Fruit fly (Drosophila melanogaster) whole organism, prepupa: ENCODE results near the gene CG14282.

ENCODE experiments used
- Blimp-1 ChIP-seq: fragments of 200-800 bp; sonication (Bioruptor generic); optimal IDR thresholded peaks from 3 replicates; lab custom pipeline; 2017; ENCODE audit warnings: missing biosample characterization, missing genetic modification characterization, mild to moderate bottlenecking, moderate library complexity, missing genetic modification reagents
- CG10669 ChIP-seq: fragments of 200-800 bp; sonication (Bioruptor generic); optimal IDR thresholded peaks from 3 replicates; lab custom pipeline; 2018; ENCODE audit warnings: missing biosample characterization, mild to moderate bottlenecking, missing genetic modification characterization, moderate library complexity
- CG11294 ChIP-seq: fragments of 200-800 bp; sonication (Bioruptor generic); IDR thresholded peaks from 2 replicates; pipeline ENCODE4 v1.3.6; 2022; ENCODE audit warnings: missing biosample characterization, missing genetic modification characterization
- CG11762 ChIP-seq: fragments of 200-800 bp; sonication (Bioruptor generic); optimal IDR thresholded peaks from 3 replicates; lab custom pipeline; 2016; ENCODE audit warnings: missing biosample characterization, missing genetic modification characterization; ENCODE audit not compliant: insufficient read depth
- CG1621 ChIP-seq: fragments of 200-800 bp; sonication (Bioruptor generic); optimal IDR thresholded peaks from 3 replicates; lab custom pipeline; 2018; ENCODE audit warnings: missing biosample characterization, mild to moderate bottlenecking, missing genetic modification characterization
- CG16779 ChIP-seq: fragments of 200-800 bp; sonication (Bioruptor generic); optimal IDR thresholded peaks from 3 replicates; lab custom pipeline; 2017; ENCODE audit warnings: missing biosample characterization, mild to moderate bottlenecking, missing genetic modification characterization
- CG31627 ChIP-seq: fragments of 200-800 bp; sonication (Bioruptor generic); optimal IDR thresholded peaks from 3 replicates; lab custom pipeline; 2016; ENCODE audit warnings: missing biosample characterization, missing genetic modification characterization
- CG34406 ChIP-seq: fragments of 200-800 bp; sonication (Bioruptor generic); optimal IDR thresholded peaks from 3 replicates; lab custom pipeline; 2016; ENCODE audit warnings: missing biosample characterization, missing genetic modification characterization
- CG3919 ChIP-seq: fragments of 200-800 bp; sonication (Bioruptor generic); optimal IDR thresholded peaks from 3 replicates; lab custom pipeline; 2016; ENCODE audit warnings: missing biosample characterization, missing genetic modification characterization
- CG6163 ChIP-seq: fragments of 200-800 bp; sonication (Bioruptor generic); IDR thresholded peaks from 3 replicates; pipeline ENCODE4 v1.3.6; 2022; ENCODE audit warnings: missing biosample characterization, missing genetic modification characterization
- CG6792 ChIP-seq: fragments of 200-800 bp; sonication (Bioruptor generic); optimal IDR thresholded peaks from 3 replicates; lab custom pipeline; 2016; ENCODE audit warnings: missing biosample characterization, missing genetic modification characterization
- CG6808 ChIP-seq: fragments of 200-800 bp; sonication (Bioruptor generic); optimal IDR thresholded peaks from 3 replicates; lab custom pipeline; 2017; ENCODE audit warnings: missing biosample characterization, missing genetic modification characterization, mild to moderate bottlenecking, moderate library complexity, missing genetic modification reagents
- CG6854 ChIP-seq: fragments of 200-800 bp; sonication (Bioruptor generic); optimal IDR thresholded peaks from 2 replicates; lab custom pipeline; 2017; ENCODE audit warnings: missing biosample characterization, mild to moderate bottlenecking, missing genetic modification characterization
- CG7368 ChIP-seq: fragments of 200-800 bp; sonication (Bioruptor generic); optimal IDR thresholded peaks from 3 replicates; lab custom pipeline; 2016; ENCODE audit warnings: missing biosample characterization, missing genetic modification characterization
- CG8119 ChIP-seq: fragments of 200-800 bp; sonication (Bioruptor generic); IDR thresholded peaks from 3 replicates; pipeline ENCODE4 v1.3.6; 2022; ENCODE audit warnings: missing biosample characterization, missing genetic modification characterization
- CG8632 ChIP-seq: fragments of 200-800 bp; sonication (Bioruptor generic); optimal IDR thresholded peaks from 3 replicates; lab custom pipeline; 2016; ENCODE audit warnings: missing biosample characterization, missing genetic modification characterization
- CG9139 ChIP-seq: fragments of 200-800 bp; sonication (Bioruptor generic); optimal IDR thresholded peaks from 3 replicates; lab custom pipeline; 2017; ENCODE audit warnings: missing biosample characterization, mild to moderate bottlenecking, missing genetic modification characterization
- Eip75B ChIP-seq: fragments of 200-800 bp; sonication (Bioruptor generic); optimal IDR thresholded peaks from 3 replicates; lab custom pipeline; 2016; ENCODE audit warnings: missing biosample characterization, missing genetic modification characterization
- Eip78C ChIP-seq: fragments of 200-800 bp; sonication (Bioruptor generic); peaks from one replicate; lab custom pipeline; 2016; ENCODE audit warnings: missing biosample characterization, missing genetic modification characterization
- Eip93F ChIP-seq: fragments of 200-800 bp; sonication (Bioruptor generic); optimal IDR thresholded peaks from 2 replicates; lab custom pipeline; 2016; ENCODE audit warnings: missing biosample characterization, mild to moderate bottlenecking, missing genetic modification characterization
- Ets21C ChIP-seq: fragments of 200-800 bp; sonication (Bioruptor generic); optimal IDR thresholded peaks from 3 replicates; lab custom pipeline; 2016; ENCODE audit warnings: missing biosample characterization, missing genetic modification characterization
- Ets96B ChIP-seq: fragments of 200-800 bp; optimal IDR thresholded peaks from 2 replicates; lab custom pipeline; 2019; ENCODE audit warnings: missing biosample characterization, mild to moderate bottlenecking, missing genetic modification characterization, moderate library complexity
- Gug ChIP-seq: fragments of 200-800 bp; sonication (Bioruptor generic); IDR thresholded peaks from 2 replicates; pipeline ENCODE4 v1.3.6; 2022; ENCODE audit warnings: missing biosample characterization, missing genetic modification characterization
- Hr38 ChIP-seq: sonication (Bioruptor generic); optimal IDR thresholded peaks from 2 replicates; lab custom pipeline; 2016; ENCODE audit warnings: missing biosample characterization, missing genetic modification characterization
- Hr39 ChIP-seq: fragments of 200-800 bp; sonication (Bioruptor generic); optimal IDR thresholded peaks from 2 replicates; lab custom pipeline; 2016; ENCODE audit warnings: missing biosample characterization, missing genetic modification characterization
- Lpt ChIP-seq: fragments of 200-800 bp; sonication (Bioruptor generic); optimal IDR thresholded peaks from 3 replicates; lab custom pipeline; 2016; ENCODE audit warnings: missing biosample characterization, missing genetic modification characterization
- Sox14 ChIP-seq: fragments of 200-800 bp; sonication (Bioruptor generic); optimal IDR thresholded peaks from 3 replicates; lab custom pipeline; 2016; ENCODE audit warnings: missing biosample characterization, missing genetic modification characterization
- Sox15 ChIP-seq: fragments of 200-800 bp; sonication (Bioruptor generic); optimal IDR thresholded peaks from 3 replicates; lab custom pipeline; 2016; ENCODE audit warnings: missing biosample characterization, missing genetic modification characterization
- acj6 ChIP-seq: fragments of 200-800 bp; sonication (Bioruptor generic); optimal IDR thresholded peaks from 3 replicates; lab custom pipeline; 2016; ENCODE audit warnings: missing biosample characterization, missing genetic modification characterization
- dac ChIP-seq: fragments of 200-800 bp; sonication (Bioruptor generic); optimal IDR thresholded peaks from 2 replicates; lab custom pipeline; 2017; ENCODE audit warnings: missing biosample characterization, mild to moderate bottlenecking, missing genetic modification characterization
- eg ChIP-seq: fragments of 200-800 bp; sonication (Bioruptor generic); IDR thresholded peaks from 3 replicates; pipeline ENCODE4 v1.3.6; 2022; ENCODE audit warnings: missing biosample characterization, missing genetic modification characterization
- esn ChIP-seq: fragments of 200-800 bp; sonication (Bioruptor generic); optimal IDR thresholded peaks from 2 replicates; lab custom pipeline; 2016; ENCODE audit warnings: missing biosample characterization, mild to moderate bottlenecking, missing genetic modification characterization, moderate library complexity
- fd59A ChIP-seq: fragments of 200-800 bp; sonication (Bioruptor generic); optimal IDR thresholded peaks from 2 replicates; lab custom pipeline; 2017; ENCODE audit warnings: missing biosample characterization, mild to moderate bottlenecking, missing genetic modification characterization, missing genetic modification reagents
- fd85E ChIP-seq: fragments of 200-800 bp; sonication (Bioruptor generic); optimal IDR thresholded peaks from 3 replicates; lab custom pipeline; 2016; ENCODE audit warnings: missing biosample characterization, missing genetic modification characterization
- lz ChIP-seq: fragments of 200-800 bp; sonication (Bioruptor generic); optimal IDR thresholded peaks from 3 replicates; lab custom pipeline; 2016; ENCODE audit warnings: missing biosample characterization, missing genetic modification characterization
- pdm3 ChIP-seq: fragments of 200-800 bp; sonication (Bioruptor generic); optimal IDR thresholded peaks from 3 replicates; lab custom pipeline; 2016; ENCODE audit warnings: missing biosample characterization, missing genetic modification characterization
- salr ChIP-seq, 2 experiments: fragments of 200-800 bp; sonication (Bioruptor generic); optimal IDR thresholded peaks; 3 replicates each; lab custom pipeline; 2016 to 2018; ENCODE audit warnings: missing biosample characterization in 2 of 2, missing genetic modification characterization in 2 of 2, mild to moderate bottlenecking in 1 of 2
- svp ChIP-seq: fragments of 200-800 bp; sonication (Bioruptor generic); peaks from one replicate; lab custom pipeline; 2016; ENCODE audit warnings: missing biosample characterization, missing genetic modification characterization
- topi ChIP-seq: fragments of 200-800 bp; sonication (Bioruptor generic); optimal IDR thresholded peaks from 3 replicates; lab custom pipeline; 2016; ENCODE audit warnings: missing biosample characterization, missing genetic modification characterization
- vri ChIP-seq: fragments of 200-800 bp; sonication (Bioruptor generic); optimal IDR thresholded peaks from 3 replicates; lab custom pipeline; 2016; ENCODE audit warnings: missing biosample characterization, mild to moderate bottlenecking, missing genetic modification characterization

Gene CG14282

dm6 chr3R:19166077-19166778, 10.6 kb upstream of the CG14282 start (continued):
- TF ChIP-seq CG6808 (GFP tag; lab: Kevin White, UChicago) (no peak), CG10669 (GFP tag; lab: Kevin White, UChicago) (no peak), dac (GFP tag; lab: Kevin White, UChicago) (no peak), fd59A (GFP tag; lab: Kevin White, UChicago) (no peak), Sox14 (GFP tag; lab: Kevin White, UChicago) (no peak), Lpt (no peak), CG3919 (GFP tag; lab: Kevin White, UChicago) (no peak), Eip78C (GFP tag; lab: Kevin White, UChicago) (peak; percentile 73), CG16779 (tag; lab: Kevin White, UChicago) (no peak), eg (GFP tag; lab: Robert Waterston, UW) (no peak), esn (no peak), Gug (GFP tag; lab: Robert Waterston, UW) (no peak), fd85E (GFP tag; lab: Kevin White, UChicago) (no peak), CG6792 (GFP tag; lab: Kevin White, UChicago) (no peak), CG6163 (GFP tag; lab: Robert Waterston, UW) (no peak), Eip75B (GFP tag; lab: Kevin White, UChicago) (no peak), Blimp-1 (peak; percentile 71), Eip93F (GFP tag; lab: Kevin White, UChicago) (no peak), Sox15 (no peak), vri (GFP tag; lab: Kevin White, UChicago) (no peak), CG11762 (GFP tag; lab: Kevin White, UChicago) (no peak), CG9139 (GFP tag; lab: Kevin White, UChicago) (no peak), Ets21C (GFP tag; lab: Kevin White, UChicago) (no peak), CG7368 (no peak)

- no peak for TF ChIP-seq CG8632 (GFP tag; lab: Kevin White, UChicago)
- no peak for TF ChIP-seq Hr38 (GFP tag; lab: Kevin White, UChicago)
- TF ChIP-seq CG6854 (GFP tag; lab: Kevin White, UChicago): no peak
- TF ChIP-seq acj6 (GFP tag; lab: Kevin White, UChicago): no peak
- no peak for TF ChIP-seq CG16779 (tag; lab: Kevin White, UChicago)
- TF ChIP-seq CG1621 (tag; lab: Kevin White, UChicago): no peak
- no peak for TF ChIP-seq dac (GFP tag; lab: Kevin White, UChicago)
- no peak for TF ChIP-seq CG7368
- no peak for TF ChIP-seq CG11294 (GFP tag; lab: Robert Waterston, UW)
- TF ChIP-seq svp (GFP tag; lab: Kevin White, UChicago): no peak
- TF ChIP-seq CG34406 (GFP tag; lab: Kevin White, UChicago): no peak
- no peak for TF ChIP-seq Sox15
- TF ChIP-seq CG9139 (GFP tag; lab: Kevin White, UChicago): no peak
- no peak for TF ChIP-seq lz (GFP tag; lab: Kevin White, UChicago)
- no peak for TF ChIP-seq Hr39 (GFP tag; lab: Kevin White, UChicago)
- no peak for TF ChIP-seq Eip93F (GFP tag; lab: Kevin White, UChicago)
- TF ChIP-seq pdm3 (GFP tag; lab: Kevin White, UChicago): no peak
- TF ChIP-seq topi (GFP tag; lab: Kevin White, UChicago): no peak
Measured at dm6 chr3R:19167521-19167920, 9.3 kb upstream of the CG14282 start.

dm6 chr3R:19174512-19174911, 2.3 kb upstream of the CG14282 start:
- no peak for TF ChIP-seq Sox14 (GFP tag; lab: Kevin White, UChicago)
- TF ChIP-seq fd59A (GFP tag; lab: Kevin White, UChicago): no peak
- TF ChIP-seq CG6808 (GFP tag; lab: Kevin White, UChicago): no peak
- TF ChIP-seq CG8119 (GFP tag; lab: Robert Waterston, UW): no peak
- no peak for TF ChIP-seq acj6 (GFP tag; lab: Kevin White, UChicago)
- no peak for TF ChIP-seq CG31627
- TF ChIP-seq salr (GFP tag; optimal IDR thresholded peaks at IDR 0.05; lab: Kevin White, UChicago): no peak
- no peak for TF ChIP-seq Ets96B (tag; lab: Kevin White, UChicago)
